Fruit fly (Drosophila melanogaster): ENCODE data around the gene EMC5.

dm6 chr2L:18943797-18944174 lies 43.7 kb upstream of the EMC5 start, which contains the start of gene ssp3:
- TF ChIP-seq CG8478 (optimal IDR thresholded peaks at IDR 0.05) (no peak), pan (optimal IDR thresholded peaks at IDR 0.05) (no peak), psq (optimal IDR thresholded peaks at IDR 0.05) (no peak), usp (GFP tag; optimal IDR thresholded peaks at IDR 0.05) (no peak), EcR (GFP tag; optimal IDR thresholded peaks at IDR 0.05) (no peak)
